Worm (Caenorhabditis elegans) whole organism, young adult: Measurements from ENCODE around the gene ZK643.2.

Source experiments
- B0261.1 ChIP-seq: sonication (generic microtip); optimal IDR thresholded peaks from 2 replicates; lab custom pipeline; 2016; ENCODE audit warnings: mild to moderate bottlenecking, missing genetic modification characterization, moderate library complexity, missing compliant biosample characterization
- F22D6.2 ChIP-seq: sonication (generic microtip); optimal IDR thresholded peaks from 2 replicates; lab custom pipeline; 2016; ENCODE audit warnings: mild to moderate bottlenecking, missing genetic modification characterization, missing compliant biosample characterization
- F49E8.2 ChIP-seq: sonication (generic microtip); optimal IDR thresholded peaks from 3 replicates; lab custom pipeline; 2017; ENCODE audit warnings: missing genetic modification characterization, mild to moderate bottlenecking, missing compliant biosample characterization, antibody characterized with exemption, moderate library complexity; ENCODE audit not compliant: insufficient read depth
- F52B5.7 ChIP-seq: sonication (generic microtip); optimal IDR thresholded peaks from 2 replicates; lab custom pipeline; 2016; ENCODE audit warnings: mild to moderate bottlenecking, missing genetic modification characterization, missing compliant biosample characterization
- F55B11.4 ChIP-seq: sonication (generic microtip); optimal IDR thresholded peaks from 2 replicates; lab custom pipeline; 2016; ENCODE audit warnings: missing compliant biosample characterization, missing genetic modification characterization, borderline replicate concordance; ENCODE audit not compliant: insufficient read depth
- F57A8.1 ChIP-seq: fragments of 200-800 bp; sonication (Bioruptor generic); optimal IDR thresholded peaks from 2 replicates; lab custom pipeline; 2018; ENCODE audit warnings: mild to moderate bottlenecking, missing genetic modification characterization, moderate library complexity, missing compliant biosample characterization
- K11D2.4 ChIP-seq: fragments of 200-800 bp; sonication (Bioruptor generic); IDR thresholded peaks from 2 replicates; pipeline ENCODE4 v1.3.6; 2022; ENCODE audit warnings: missing genetic modification reagents, missing genetic modification characterization, missing compliant biosample characterization
- Y53G8AR.9 ChIP-seq: fragments of 200-800 bp; sonication (Bioruptor generic); conservative IDR thresholded peaks from 2 replicates; pipeline ENCODE4 v1.3.6; 2022; ENCODE audit warnings: missing genetic modification reagents, missing genetic modification characterization, missing compliant biosample characterization
- Y79H2A.3 ChIP-seq: fragments of 200-800 bp; sonication (Bioruptor generic); conservative IDR thresholded peaks from 2 replicates; pipeline ENCODE4 v1.3.6; 2022; ENCODE audit warnings: missing genetic modification reagents, missing genetic modification characterization, missing compliant biosample characterization
- Y95B8A.8 ChIP-seq: fragments of 200-800 bp; sonication (Bioruptor generic); IDR thresholded peaks from 2 replicates; pipeline ENCODE4 v1.3.6; 2022; ENCODE audit warnings: missing genetic modification reagents, missing genetic modification characterization, missing compliant biosample characterization
- akir-1 ChIP-seq: fragments of 200-800 bp; sonication (Bioruptor generic); optimal IDR thresholded peaks from 2 replicates; lab custom pipeline; 2018; ENCODE audit warnings: mild to moderate bottlenecking, missing genetic modification characterization, moderate library complexity, missing compliant biosample characterization
- aptf-3 ChIP-seq: fragments of 200-800 bp; sonication (Bioruptor generic); IDR thresholded peaks from 2 replicates; pipeline ENCODE4 v1.3.6; 2022; ENCODE audit warnings: missing genetic modification characterization, missing compliant biosample characterization
- attf-5 ChIP-seq: fragments of 200-800 bp; sonication (Bioruptor generic); optimal IDR thresholded peaks from 2 replicates; lab custom pipeline; 2018; ENCODE audit warnings: mild to moderate bottlenecking, missing genetic modification characterization, missing compliant biosample characterization
- ccch-3 ChIP-seq: fragments of 200-800 bp; sonication (Bioruptor generic); optimal IDR thresholded peaks from 2 replicates; lab custom pipeline; 2018; ENCODE audit warnings: mild to moderate bottlenecking, missing genetic modification characterization, missing compliant biosample characterization
- cebp-1 ChIP-seq, 2 experiments: fragments of 200-800 bp in 1 of 2; sonication (Bioruptor generic) in 1 of 2; sonication (generic microtip) in 1 of 2; IDR thresholded peaks in 1 of 2; optimal IDR thresholded peaks in 1 of 2; 2 replicates each; pipeline versions ENCODE4 v1.3.6 to Lab custom; 2017 to 2022; ENCODE audit warnings: missing compliant biosample characterization in 2 of 2, missing genetic modification characterization in 2 of 2, mild to moderate bottlenecking in 1 of 2, missing genetic modification reagents in 1 of 2, moderate library complexity in 1 of 2
- ceh-27 ChIP-seq: fragments of 200-800 bp; sonication (Bioruptor generic); optimal IDR thresholded peaks from 2 replicates; lab custom pipeline; 2018; ENCODE audit warnings: mild to moderate bottlenecking, missing genetic modification characterization, moderate library complexity, missing compliant biosample characterization
- chd-7 ChIP-seq: sonication (generic microtip); optimal IDR thresholded peaks from 2 replicates; lab custom pipeline; 2016; ENCODE audit warnings: mild to moderate bottlenecking, missing genetic modification characterization, moderate library complexity, missing compliant biosample characterization
- dpff-1 ChIP-seq: sonication (generic microtip); optimal IDR thresholded peaks from 2 replicates; lab custom pipeline; 2017; ENCODE audit warnings: mild to moderate bottlenecking, missing genetic modification characterization, missing compliant biosample characterization
- egrh-3 ChIP-seq: fragments of 200-800 bp; sonication (Bioruptor generic); IDR thresholded peaks from 2 replicates; pipeline ENCODE4 v1.3.6; 2022; ENCODE audit warnings: missing genetic modification reagents, missing genetic modification characterization, missing compliant biosample characterization
- him-1 ChIP-seq: sonication (generic microtip); optimal IDR thresholded peaks from 2 replicates; lab custom pipeline; 2016; ENCODE audit warnings: missing genotype, missing genetic modification reagents, missing genetic modification characterization, missing compliant biosample characterization
- hmg-1.2 ChIP-seq: fragments of 200-800 bp; sonication (Bioruptor generic); IDR thresholded peaks from 2 replicates; pipeline ENCODE4 v1.3.6; 2022; ENCODE audit warnings: missing genetic modification reagents, missing genetic modification characterization, missing compliant biosample characterization
- lag-1 ChIP-seq: fragments of 200-800 bp; sonication (Bioruptor generic); IDR thresholded peaks from 2 replicates; pipeline ENCODE4 v1.3.6; 2022; ENCODE audit warnings: missing genetic modification reagents, missing genetic modification characterization, missing compliant biosample characterization
- let-526 ChIP-seq: fragments of 200-800 bp; sonication (Bioruptor generic); IDR thresholded peaks from 2 replicates; pipeline ENCODE4 v1.3.6; 2022; ENCODE audit warnings: missing genetic modification reagents, missing genetic modification characterization, missing compliant biosample characterization
- lin-26 ChIP-seq: fragments of 200-800 bp; sonication (Bioruptor generic); IDR thresholded peaks from 2 replicates; pipeline ENCODE4 v1.3.6; 2022; ENCODE audit warnings: missing genetic modification reagents, missing genetic modification characterization, missing compliant biosample characterization
- lin-35 ChIP-seq, 3 experiments: fragments of 150-350 bp in 2 of 3; sonication (generic microtip) in 1 of 3; optimal IDR thresholded peaks; 2 replicates each; lab custom pipeline; 2014 to 2018; ENCODE audit warnings: missing biosample characterization in 3 of 3, missing genetic modification characterization in 3 of 3, missing genetic modification reagents in 3 of 3
- lin-40 ChIP-seq: sonication (generic microtip); optimal IDR thresholded peaks from 2 replicates; lab custom pipeline; 2016; ENCODE audit warnings: missing genetic modification characterization, mild to moderate bottlenecking, missing compliant biosample characterization, missing genotype, missing genetic modification reagents
- lin-54 ChIP-seq: fragments of 200-800 bp; sonication (Bioruptor generic); optimal IDR thresholded peaks from 2 replicates; lab custom pipeline; 2018; ENCODE audit warnings: mild to moderate bottlenecking, missing genetic modification characterization, missing compliant biosample characterization
- madf-8 ChIP-seq: fragments of 200-800 bp; sonication (Bioruptor generic); conservative IDR thresholded peaks from 2 replicates; pipeline ENCODE4 v1.3.6; 2022; ENCODE audit warnings: missing genetic modification reagents, missing genetic modification characterization, missing compliant biosample characterization
- mxl-1 ChIP-seq: sonication (generic microtip); optimal IDR thresholded peaks from 2 replicates; lab custom pipeline; 2016; ENCODE audit warnings: missing genetic modification characterization, missing compliant biosample characterization
- nhr-120 ChIP-seq: fragments of 200-800 bp; sonication (Bioruptor generic); IDR thresholded peaks from 2 replicates; pipeline ENCODE4 v1.3.6; 2022; ENCODE audit warnings: missing genetic modification characterization, missing compliant biosample characterization
- nhr-179 ChIP-seq: sonication (generic microtip); optimal IDR thresholded peaks from 2 replicates; lab custom pipeline; 2016; ENCODE audit warnings: mild to moderate bottlenecking, missing genetic modification characterization, missing compliant biosample characterization
- sdz-38 ChIP-seq: sonication (generic microtip); optimal IDR thresholded peaks from 2 replicates; lab custom pipeline; 2016; ENCODE audit warnings: missing genotype, missing genetic modification characterization, missing compliant biosample characterization
- snpc-4 ChIP-seq, 5 experiments: fragments of 150-350 bp in 1 of 5; sonication (generic microtip) in 4 of 5; optimal IDR thresholded peaks; 2 replicates each; lab custom pipeline; 2014 to 2018; ENCODE audit warnings: missing genetic modification characterization in 5 of 5, missing biosample characterization in 3 of 5, antibody characterized with exemption in 2 of 5, mild to moderate bottlenecking in 2 of 5, missing compliant biosample characterization in 2 of 5, missing genotype in 2 of 5, moderate library complexity in 2 of 5, missing genetic modification reagents in 1 of 5
- sptf-2 ChIP-seq: fragments of 200-800 bp; sonication (Bioruptor generic); optimal IDR thresholded peaks from 2 replicates; lab custom pipeline; 2018; ENCODE audit warnings: mild to moderate bottlenecking, missing genetic modification characterization, missing compliant biosample characterization
- tbx-9 ChIP-seq: sonication (generic microtip); optimal IDR thresholded peaks from 2 replicates; lab custom pipeline; 2016; ENCODE audit warnings: borderline replicate concordance, missing genetic modification characterization, inconsistent platforms, missing compliant biosample characterization
- zfh-2 ChIP-seq: fragments of 200-800 bp; sonication (Bioruptor generic); conservative IDR thresholded peaks from 2 replicates; pipeline ENCODE4 v1.3.6; 2022; ENCODE audit warnings: missing genetic modification reagents, missing genetic modification characterization, missing compliant biosample characterization
- zim-3 ChIP-seq: sonication (generic microtip); optimal IDR thresholded peaks from 2 replicates; lab custom pipeline; 2017; ENCODE audit warnings: mild to moderate bottlenecking, missing genetic modification characterization, moderate library complexity, missing compliant biosample characterization
- ztf-18 ChIP-seq: sonication (generic microtip); optimal IDR thresholded peaks from 2 replicates; lab custom pipeline; 2016; ENCODE audit warnings: missing genotype, mild to moderate bottlenecking, missing genetic modification characterization, missing compliant biosample characterization
- ztf-22 ChIP-seq: fragments of 200-800 bp; sonication (Bioruptor generic); optimal IDR thresholded peaks from 2 replicates; lab custom pipeline; 2018; ENCODE audit warnings: mild to moderate bottlenecking, missing genetic modification characterization, moderate library complexity, missing compliant biosample characterization
- ztf-28 ChIP-seq: fragments of 200-800 bp; sonication (Bioruptor generic); IDR thresholded peaks from 2 replicates; pipeline ENCODE4 v1.3.6; 2022; ENCODE audit warnings: missing genetic modification reagents, missing genetic modification characterization, missing compliant biosample characterization

ZK643.2 gene

DNA sequence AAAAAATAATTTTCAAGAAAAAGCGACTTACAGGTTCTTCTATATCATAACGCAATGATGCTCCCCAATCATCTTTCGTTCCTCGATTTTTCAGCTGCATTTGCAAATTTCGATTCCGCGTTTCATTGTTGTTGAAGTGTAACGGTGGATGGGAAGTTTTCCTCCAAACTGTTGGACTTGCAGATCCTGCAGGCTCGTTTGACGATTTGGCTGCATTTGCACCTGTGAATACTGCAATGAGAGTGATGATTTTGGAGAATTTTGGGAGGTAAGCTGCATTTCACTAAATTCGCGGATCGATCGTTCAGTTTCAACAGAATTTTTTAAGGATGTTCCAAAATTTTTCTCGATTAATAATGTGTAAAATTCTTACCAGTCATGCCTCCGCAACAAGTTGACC lies 24.6 kb downstream of the ZK643.2 start:
- TF ChIP-seq F57A8.1: no peak
- no peak for TF ChIP-seq snpc-4 (GFP tag; optimal IDR thresholded peaks at IDR 0.05; lab: Kevin White, UChicago)
- TF ChIP-seq snpc-4 (tag; optimal IDR thresholded peaks at IDR 0.05; lab: Kevin White, UChicago): no peak
- no peak for TF ChIP-seq let-526
- no peak for TF ChIP-seq lag-1 (GFP tag; lab: Robert Waterston, UW)
- no peak for TF ChIP-seq B0261.1
- no peak for TF ChIP-seq nhr-120
- no peak for TF ChIP-seq F55B11.4
- no peak for TF ChIP-seq egrh-3
- TF ChIP-seq lin-54: no peak
- TF ChIP-seq F49E8.2 (tag; lab: Kevin White, UChicago): no peak
- TF ChIP-seq nhr-179: no peak
- no peak for TF ChIP-seq F22D6.2
- no peak for TF ChIP-seq sptf-2 (GFP tag; lab: Kevin White, UChicago)

ce11 chrIII:8981847-8982479 lies 25.6 kb downstream of the ZK643.2 start, which contains the start of gene pde-2:
pde-2 (minus strand) TSS chrIII:8981897.
- TF ChIP-seq chd-7 (tag; lab: Kevin White, UChicago): peak; percentile 40
- TF ChIP-seq snpc-4 (GFP tag; optimal IDR thresholded peaks at IDR 0.05; lab: Kevin White, UChicago): no peak
- peak in 1 of 4 experiments; percentile 16 for TF ChIP-seq snpc-4 (tag; optimal IDR thresholded peaks at IDR 0.05; lab: Kevin White, UChicago)
- TF ChIP-seq mxl-1: no peak
- no peak for TF ChIP-seq K11D2.4 (GFP tag; lab: Robert Waterston, UW)
- peak; percentile 60; the same call in 1 of the 2 replicates for TF ChIP-seq zfh-2
- TF ChIP-seq F52B5.7 (tag; lab: Kevin White, UChicago): peak; percentile 15
- no peak for TF ChIP-seq lin-26 (GFP tag; lab: Robert Waterston, UW)
- TF ChIP-seq Y95B8A.8: no peak
- TF ChIP-seq ztf-22 (GFP tag; lab: Kevin White, UChicago): no peak
- TF ChIP-seq tbx-9 (tag; lab: Kevin White, UChicago): no peak
- TF ChIP-seq ceh-27: no peak
- no peak for TF ChIP-seq akir-1 (GFP tag; lab: Kevin White, UChicago)
- peak; percentile 40; the same call in 1 of the 2 replicates for TF ChIP-seq hmg-1.2 (GFP tag; lab: Robert Waterston, UW)
- TF ChIP-seq ztf-18 (tag; lab: Kevin White, UChicago): no peak
- TF ChIP-seq lin-40: peak; percentile 44
- no peak for TF ChIP-seq Y53G8AR.9
- no peak for TF ChIP-seq madf-8
- TF ChIP-seq nhr-120: no peak
- TF ChIP-seq lag-1 (GFP tag; lab: Robert Waterston, UW): no peak
- no peak for TF ChIP-seq sdz-38 (tag; lab: Kevin White, UChicago)
- no peak for TF ChIP-seq him-1 (tag; lab: Kevin White, UChicago)
- TF ChIP-seq lin-35 (GFP tag; optimal IDR thresholded peaks at IDR 0.05; lab: Kevin White, UChicago): no peak
- TF ChIP-seq cebp-1 (GFP tag; IDR thresholded peaks at IDR 0.05; lab: Robert Waterston, UW): no peak
- TF ChIP-seq cebp-1 (tag; optimal IDR thresholded peaks at IDR 0.05; lab: Kevin White, UChicago): peak; percentile 24
- TF ChIP-seq let-526: no peak

DNA sequence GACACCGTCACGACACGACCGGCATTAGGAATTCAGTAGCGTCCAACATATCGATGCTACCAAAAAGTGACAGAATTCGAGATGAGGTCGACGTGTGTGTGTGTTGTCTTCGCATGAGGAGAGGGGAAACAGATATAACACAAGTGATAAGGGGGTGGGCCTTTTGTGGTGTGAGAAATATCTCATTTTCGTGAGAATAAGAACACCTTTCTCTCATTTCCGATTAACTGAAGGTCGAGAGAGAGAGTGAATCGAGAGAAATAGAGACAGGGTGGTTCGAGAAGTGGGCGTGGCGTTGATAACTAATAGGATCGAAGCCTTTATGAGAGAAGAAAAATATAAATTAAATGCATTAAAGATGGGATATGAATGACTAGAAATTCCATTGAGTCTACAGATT lies 26.8 kb downstream of the ZK643.2 start:
- TF ChIP-seq attf-5 (GFP tag; lab: Kevin White, UChicago) (no peak), K11D2.4 (GFP tag; lab: Robert Waterston, UW) (0 out of 2 replicates have a peak, but pooled peaks have one; percentile 16), F52B5.7 (tag; lab: Kevin White, UChicago) (peak; percentile 24), Y53G8AR.9 (no peak), ztf-28 (GFP tag; lab: Robert Waterston, UW) (no peak), aptf-3 (GFP tag; lab: Robert Waterston, UW) (no peak), sdz-38 (tag; lab: Kevin White, UChicago) (no peak), zim-3 (tag; lab: Kevin White, UChicago) (peak; percentile 19), dpff-1 (tag; lab: Kevin White, UChicago) (no peak), Y79H2A.3 (GFP tag; lab: Robert Waterston, UW) (no peak), ccch-3 (GFP tag; lab: Kevin White, UChicago) (no peak), egrh-3 (no peak)
